Fruit fly (Drosophila melanogaster) whole organism, embryonic: ENCODE measurements around the gene CG7945.

Experiments
- Adf1 ChIP-seq: fragments of 200-800 bp; sonication (Bioruptor generic); IDR thresholded peaks from 2 replicates; pipeline ENCODE4 v1.3.6; 2022; ENCODE audit warnings: missing biosample characterization, missing genetic modification characterization
- CG10209 ChIP-seq: fragments of 200-800 bp; sonication (Bioruptor generic); optimal IDR thresholded peaks from 3 replicates; lab custom pipeline; 2017; ENCODE audit warnings: missing biosample characterization, mild to moderate bottlenecking, missing genetic modification characterization, missing genetic modification reagents
- CG10565 ChIP-seq: fragments of 200-800 bp; sonication (Bioruptor generic); optimal IDR thresholded peaks from 3 replicates; lab custom pipeline; 2016; ENCODE audit warnings: missing biosample characterization, mild to moderate bottlenecking, missing genetic modification characterization
- CG10959 ChIP-seq: fragments of 200-800 bp; sonication (Bioruptor generic); IDR thresholded peaks from 2 replicates; pipeline ENCODE4 v1.3.6; 2022; ENCODE audit warnings: missing biosample characterization, missing genetic modification characterization
- CG11093 ChIP-seq: fragments of 200-800 bp; sonication (Bioruptor generic); IDR thresholded peaks from 3 replicates; pipeline ENCODE4 v1.3.6; 2022; ENCODE audit warnings: missing biosample characterization, missing genetic modification characterization
- CG12299 ChIP-seq: fragments of 200-800 bp; sonication (Bioruptor generic); optimal IDR thresholded peaks from 2 replicates; lab custom pipeline; 2018; ENCODE audit warnings: missing biosample characterization, mild to moderate bottlenecking, missing genetic modification characterization
- CG13424 ChIP-seq: fragments of 200-800 bp; sonication (Bioruptor generic); optimal IDR thresholded peaks from 2 replicates; lab custom pipeline; 2019; ENCODE audit warnings: missing biosample characterization, mild to moderate bottlenecking, missing genetic modification characterization, moderate library complexity
- CG15479 ChIP-seq: fragments of 200-800 bp; sonication (Bioruptor generic); optimal IDR thresholded peaks from 3 replicates; lab custom pipeline; 2019; ENCODE audit warnings: missing biosample characterization, mild to moderate bottlenecking, missing genetic modification characterization, moderate library complexity
- CG17802 ChIP-seq: fragments of 200-800 bp; sonication (Bioruptor generic); optimal IDR thresholded peaks from 2 replicates; lab custom pipeline; 2018; ENCODE audit warnings: missing biosample characterization, mild to moderate bottlenecking, missing genetic modification characterization, moderate library complexity
- CG1792 ChIP-seq: fragments of 200-800 bp; sonication (Bioruptor generic); optimal IDR thresholded peaks from 2 replicates; lab custom pipeline; 2016; ENCODE audit warnings: missing biosample characterization, missing genetic modification characterization
- CG18476 ChIP-seq: fragments of 200-800 bp; sonication (Bioruptor generic); optimal IDR thresholded peaks from 2 replicates; lab custom pipeline; 2016; ENCODE audit warnings: missing biosample characterization, mild to moderate bottlenecking, missing genetic modification characterization
- CG30431 ChIP-seq: fragments of 200-800 bp; sonication (Bioruptor generic); optimal IDR thresholded peaks from 2 replicates; lab custom pipeline; 2017; ENCODE audit warnings: missing biosample characterization, missing genetic modification characterization
- CG31224 ChIP-seq: fragments of 200-800 bp; sonication (Bioruptor generic); IDR thresholded peaks from 2 replicates; pipeline ENCODE4 v1.3.6; 2022; ENCODE audit warnings: missing biosample characterization, missing genetic modification characterization
- CG31441 ChIP-seq: fragments of 200-800 bp; sonication (Bioruptor generic); IDR thresholded peaks from 2 replicates; pipeline ENCODE4 v1.3.6; 2022; ENCODE audit warnings: missing biosample characterization, missing genetic modification characterization
- CG34376 ChIP-seq: fragments of 200-800 bp; sonication (Bioruptor generic); optimal IDR thresholded peaks from 2 replicates; lab custom pipeline; 2018; ENCODE audit warnings: missing biosample characterization, mild to moderate bottlenecking, missing genetic modification characterization
- CG6272 ChIP-seq: fragments of 200-800 bp; sonication (Bioruptor generic); IDR thresholded peaks from 2 replicates; pipeline ENCODE4 v1.3.6; 2022; ENCODE audit warnings: missing biosample characterization, missing genetic modification characterization
- CG6654 ChIP-seq: fragments of 200-800 bp; sonication (Bioruptor generic); optimal IDR thresholded peaks from 2 replicates; lab custom pipeline; 2017; ENCODE audit warnings: missing biosample characterization, mild to moderate bottlenecking, missing genetic modification characterization
- CG7786 ChIP-seq: fragments of 200-800 bp; sonication (Bioruptor generic); optimal IDR thresholded peaks from 2 replicates; lab custom pipeline; 2016; ENCODE audit warnings: missing biosample characterization, missing genetic modification characterization
- CHES-1-like ChIP-seq: fragments of 200-800 bp; sonication (Bioruptor generic); optimal IDR thresholded peaks from 2 replicates; lab custom pipeline; 2016; ENCODE audit warnings: missing biosample characterization, missing genetic modification characterization
- Chrac-16 ChIP-seq: fragments of 200-800 bp; sonication (Bioruptor generic); optimal IDR thresholded peaks from 3 replicates; lab custom pipeline; 2016; ENCODE audit warnings: missing biosample characterization, missing genetic modification characterization
- Eip74EF ChIP-seq, 2 experiments: fragments of 200-800 bp in 1 of 2; fragments of >200 bp in 1 of 2; sonication (Bioruptor generic) in 1 of 2; optimal IDR thresholded peaks; 2 replicates each; lab custom pipeline; 2017 to 2019; ENCODE audit warnings: missing biosample characterization in 2 of 2, missing genetic modification characterization in 2 of 2, mild to moderate bottlenecking in 1 of 2, moderate library complexity in 1 of 2
- Fer3 ChIP-seq: fragments of 200-800 bp; sonication (Bioruptor generic); optimal IDR thresholded peaks from 2 replicates; lab custom pipeline; 2018; ENCODE audit warnings: missing biosample characterization, mild to moderate bottlenecking, missing genetic modification characterization, moderate library complexity
- Gug ChIP-seq: fragments of 200-800 bp; sonication (Bioruptor generic); IDR thresholded peaks from 4 replicates; pipeline ENCODE4 v1.3.6; 2022; ENCODE audit warnings: missing biosample characterization, missing genetic modification characterization
- Hr51 ChIP-seq, 2 experiments: fragments of 200-800 bp; sonication (Bioruptor generic); optimal IDR thresholded peaks; 2 replicates in 1 of 2; 3 replicates in 1 of 2; lab custom pipeline; 2016 to 2018; ENCODE audit warnings: missing biosample characterization in 2 of 2, missing genetic modification characterization in 2 of 2, mild to moderate bottlenecking in 1 of 2, moderate library complexity in 1 of 2
- Meics ChIP-seq: fragments of 200-800 bp; sonication (Bioruptor generic); optimal IDR thresholded peaks from 2 replicates; lab custom pipeline; 2017; ENCODE audit warnings: missing biosample characterization, mild to moderate bottlenecking, missing genetic modification characterization
- Oaz ChIP-seq: fragments of 200-800 bp; sonication (Bioruptor generic); IDR thresholded peaks from 2 replicates; pipeline ENCODE4 v1.3.6; 2022; ENCODE audit warnings: missing biosample characterization, missing genetic modification characterization
- Oli ChIP-seq: fragments of 200-800 bp; sonication (Bioruptor generic); optimal IDR thresholded peaks from 2 replicates; lab custom pipeline; 2018; ENCODE audit warnings: missing biosample characterization, mild to moderate bottlenecking, missing genetic modification characterization, moderate library complexity
- Optix ChIP-seq: fragments of 200-800 bp; sonication (Bioruptor generic); IDR thresholded peaks from 3 replicates; pipeline ENCODE4 v1.3.6; 2022; ENCODE audit warnings: missing biosample characterization, missing genetic modification characterization
- Pdp1 ChIP-seq, 2 experiments: fragments of 200-800 bp; sonication (Bioruptor generic); optimal IDR thresholded peaks; 3 replicates each; lab custom pipeline; 2016; ENCODE audit warnings: missing biosample characterization in 2 of 2, missing genetic modification characterization in 2 of 2, mild to moderate bottlenecking in 1 of 2, moderate library complexity in 1 of 2
- Poxn ChIP-seq: fragments of 200-800 bp; sonication (Bioruptor generic); IDR thresholded peaks from 2 replicates; pipeline ENCODE4 v1.3.6; 2022; ENCODE audit warnings: missing biosample characterization, missing genetic modification characterization
- YL-1 ChIP-seq: fragments of 200-800 bp; sonication (Bioruptor generic); optimal IDR thresholded peaks from 3 replicates; lab custom pipeline; 2017; ENCODE audit warnings: missing biosample characterization, mild to moderate bottlenecking, missing genetic modification characterization
- bowl ChIP-seq: fragments of 200-800 bp; sonication (Bioruptor generic); IDR thresholded peaks from 2 replicates; pipeline ENCODE4 v1.3.6; 2022; ENCODE audit warnings: missing biosample characterization, missing genetic modification characterization
- bsh ChIP-seq, 2 experiments: fragments of 200-800 bp; sonication (Bioruptor generic); optimal IDR thresholded peaks; 2 replicates each; lab custom pipeline; 2017 to 2018; ENCODE audit warnings: mild to moderate bottlenecking in 2 of 2, missing biosample characterization in 2 of 2, missing genetic modification characterization in 2 of 2, moderate library complexity in 1 of 2
- caup ChIP-seq: fragments of 200-800 bp; sonication (Bioruptor generic); optimal IDR thresholded peaks from 3 replicates; lab custom pipeline; 2017; ENCODE audit warnings: missing biosample characterization, mild to moderate bottlenecking, missing genetic modification characterization, moderate library complexity; ENCODE audit not compliant: severe bottlenecking
- chm ChIP-seq: fragments of 200-800 bp; sonication (Bioruptor generic); IDR thresholded peaks from 2 replicates; pipeline ENCODE4 v1.3.6; 2022; ENCODE audit warnings: missing biosample characterization, missing genetic modification characterization
- crc ChIP-seq: fragments of 200-800 bp; sonication (Bioruptor generic); optimal IDR thresholded peaks from 2 replicates; lab custom pipeline; 2016; ENCODE audit warnings: missing biosample characterization, missing genetic modification characterization
- crol ChIP-seq: fragments of 200-800 bp; sonication (Bioruptor generic); IDR thresholded peaks from 2 replicates; pipeline ENCODE4 v1.3.6; 2022; ENCODE audit warnings: missing biosample characterization, missing genetic modification characterization
- en ChIP-seq: fragments of 200-800 bp; sonication (Bioruptor generic); optimal IDR thresholded peaks from 2 replicates; lab custom pipeline; 2016; ENCODE audit warnings: missing biosample characterization, missing genetic modification characterization
- eyg ChIP-seq: fragments of 200-800 bp; sonication (Bioruptor generic); optimal IDR thresholded peaks from 3 replicates; lab custom pipeline; 2016; ENCODE audit warnings: missing biosample characterization, missing genetic modification characterization
- gfzf ChIP-seq: fragments of 200-800 bp; sonication (Bioruptor generic); optimal IDR thresholded peaks from 2 replicates; lab custom pipeline; 2016; ENCODE audit warnings: missing biosample characterization, mild to moderate bottlenecking, missing genetic modification characterization, moderate library complexity
- grn ChIP-seq: fragments of 200-800 bp; sonication (Bioruptor generic); optimal IDR thresholded peaks from 3 replicates; lab custom pipeline; 2017; ENCODE audit warnings: missing biosample characterization, missing genetic modification characterization
- kni ChIP-seq: fragments of 200-800 bp; sonication (Bioruptor generic); optimal IDR thresholded peaks from 3 replicates; lab custom pipeline; 2017; ENCODE audit warnings: mild to moderate bottlenecking, missing biosample characterization, missing genetic modification reagents, missing genetic modification characterization
- knrl ChIP-seq: fragments of 200-800 bp; sonication (Bioruptor generic); IDR thresholded peaks from 3 replicates; pipeline ENCODE4 v1.3.6; 2022; ENCODE audit warnings: missing biosample characterization, missing genetic modification characterization; ENCODE audit not compliant: partially characterized antibody
- lola ChIP-seq, 3 experiments: fragments of >200 bp in 2 of 3; fragments of 200-800 bp in 1 of 3; sonication (Bioruptor generic) in 1 of 3; optimal IDR thresholded peaks; 2 replicates each; lab custom pipeline; 2017 to 2019; ENCODE audit warnings: missing biosample characterization in 3 of 3, missing genetic modification characterization in 3 of 3, mild to moderate bottlenecking in 1 of 3, moderate library complexity in 1 of 3
- mirr ChIP-seq: fragments of 200-800 bp; sonication (Bioruptor generic); optimal IDR thresholded peaks from 3 replicates; lab custom pipeline; 2018; ENCODE audit warnings: missing biosample characterization, mild to moderate bottlenecking, missing genetic modification characterization
- mld ChIP-seq: fragments of 200-800 bp; sonication (Bioruptor generic); IDR thresholded peaks from 3 replicates; pipeline ENCODE4 v1.3.6; 2022; ENCODE audit warnings: missing biosample characterization, missing genetic modification characterization; ENCODE audit not compliant: partially characterized antibody
- pfk ChIP-seq: fragments of 200-800 bp; sonication (Bioruptor generic); optimal IDR thresholded peaks from 2 replicates; lab custom pipeline; 2018; ENCODE audit warnings: missing biosample characterization, mild to moderate bottlenecking, missing genetic modification characterization, moderate library complexity
- trem ChIP-seq: fragments of 200-800 bp; optimal IDR thresholded peaks from 3 replicates; lab custom pipeline; 2019; ENCODE audit warnings: missing biosample characterization, mild to moderate bottlenecking, missing genetic modification characterization, moderate library complexity
- ttk ChIP-seq: fragments of 200-800 bp; sonication (Bioruptor generic); IDR thresholded peaks from 2 replicates; pipeline ENCODE4 v2.1.2; 2022; ENCODE audit warnings: missing biosample characterization, missing genetic modification characterization
- wdn ChIP-seq: fragments of 200-800 bp; sonication (Bioruptor generic); IDR thresholded peaks from 2 replicates; pipeline ENCODE4 v1.3.6; 2022; ENCODE audit warnings: missing biosample characterization, missing genetic modification characterization

The CG7945 gene

dm6 chr3L:15523806-15524346 lies at the start of gene CG7945:
Gene CG7945, minus strand, starts transcription at chr3L:15524137.
- no peak for TF ChIP-seq CG10209 (GFP tag; lab: Kevin White, UChicago)
- no peak for TF ChIP-seq CG10959
- no peak for TF ChIP-seq pfk (GFP tag; lab: Kevin White, UChicago)
- no peak for TF ChIP-seq Optix (GFP tag; lab: Robert Waterston, UW)
- no peak for TF ChIP-seq CG10565 (GFP tag; lab: Kevin White, UChicago)
- no peak for TF ChIP-seq CG12299 (tag; lab: Kevin White, UChicago)
- no peak for TF ChIP-seq kni (GFP tag; lab: Kevin White, UChicago)
- TF ChIP-seq crol (GFP tag; lab: Robert Waterston, UW), result no peak
- TF ChIP-seq trem, result peak; percentile 70
- no peak for TF ChIP-seq bowl (GFP tag; lab: Robert Waterston, UW)
- no peak for TF ChIP-seq lola (GFP tag; optimal IDR thresholded peaks at IDR 0.05; lab: Kevin White, UChicago)
- no peak for TF ChIP-seq bsh (GFP tag; optimal IDR thresholded peaks at IDR 0.05; lab: Kevin White, UChicago)
- TF ChIP-seq Oli (tag; lab: Kevin White, UChicago), result no peak
- TF ChIP-seq YL-1 (GFP tag; lab: Kevin White, UChicago), result peak; percentile 72
- TF ChIP-seq crc (GFP tag; lab: Kevin White, UChicago), result no peak
- TF ChIP-seq grn, result no peak
- no peak for TF ChIP-seq eyg (GFP tag; lab: Kevin White, UChicago)
- no peak for TF ChIP-seq CG11093
- no peak for TF ChIP-seq CG15479 (GFP tag; lab: Kevin White, UChicago)
- TF ChIP-seq CG34376 (GFP tag; lab: Kevin White, UChicago), result no peak
- no peak for TF ChIP-seq chm
- no peak for TF ChIP-seq Poxn
- no peak for TF ChIP-seq Fer3
- TF ChIP-seq Adf1 (GFP tag; lab: Robert Waterston, UW), result no peak
- TF ChIP-seq Meics (GFP tag; lab: Kevin White, UChicago), result no peak
- TF ChIP-seq mirr (GFP tag; lab: Kevin White, UChicago), result no peak
- TF ChIP-seq CG6654, result no peak
- no peak for TF ChIP-seq CG1792 (GFP tag; lab: Kevin White, UChicago)
- no peak for TF ChIP-seq Pdp1 (GFP tag; optimal IDR thresholded peaks at IDR 0.05; lab: Kevin White, UChicago)
- TF ChIP-seq wdn (GFP tag; lab: Robert Waterston, UW), result no peak
- no peak for TF ChIP-seq en (GFP tag; lab: Kevin White, UChicago)
- no peak for TF ChIP-seq CG7786 (GFP tag; lab: Kevin White, UChicago)
- no peak for TF ChIP-seq CG31224 (GFP tag; lab: Robert Waterston, UW)
- no peak for TF ChIP-seq CHES-1-like (GFP tag; lab: Kevin White, UChicago)
- TF ChIP-seq gfzf (GFP tag; lab: Kevin White, UChicago), result peak; percentile 84
- 0 out of 3 replicates have a peak, but pooled peaks have one; percentile 28 for TF ChIP-seq mld (GFP tag; lab: Robert Waterston, UW)
- no peak for TF ChIP-seq Eip74EF (GFP tag; optimal IDR thresholded peaks at IDR 0.05; lab: Kevin White, UChicago)
- TF ChIP-seq CG18476 (GFP tag; lab: Kevin White, UChicago), result no peak
- TF ChIP-seq CG6272, result no peak
- TF ChIP-seq CG30431, result no peak
- no peak for TF ChIP-seq Gug (GFP tag; lab: Robert Waterston, UW)
- no peak; the same call in 2 of the 3 replicates for TF ChIP-seq knrl (GFP tag; lab: Robert Waterston, UW)
- no peak for TF ChIP-seq CG13424
- TF ChIP-seq Hr51 (GFP tag; optimal IDR thresholded peaks at IDR 0.05; lab: Kevin White, UChicago), result no peak
- no peak for TF ChIP-seq caup
- TF ChIP-seq ttk (GFP tag; lab: Robert Waterston, UW), result no peak
- TF ChIP-seq Chrac-16 (GFP tag; lab: Kevin White, UChicago), result no peak
- TF ChIP-seq CG31441 (GFP tag; lab: Robert Waterston, UW), result no peak
- TF ChIP-seq Oaz (GFP tag; lab: Robert Waterston, UW), result no peak
- TF ChIP-seq CG17802 (tag; lab: Kevin White, UChicago), result no peak
